Worm (Caenorhabditis elegans): Measurements from ENCODE around the gene E02A10.4.

- TF ChIP-seq lin-11 (tag; optimal IDR thresholded peaks at IDR 0.05), result no peak
- TF ChIP-seq ceh-6 (GFP tag; optimal IDR thresholded peaks at IDR 0.05), result no peak
- no peak for TF ChIP-seq T23F11.4 (GFP tag; optimal IDR thresholded peaks at IDR 0.05)
- no peak for TF ChIP-seq unc-86 (tag; optimal IDR thresholded peaks at IDR 0.05)
These were observed 17.6 kb downstream of the E02A10.4 start, which contains the start of gene F45D3.3 for ce11 chrV:12550036-12550626.
